Worm (Caenorhabditis elegans): ENCODE results near the gene C45H4.21.

DNA sequence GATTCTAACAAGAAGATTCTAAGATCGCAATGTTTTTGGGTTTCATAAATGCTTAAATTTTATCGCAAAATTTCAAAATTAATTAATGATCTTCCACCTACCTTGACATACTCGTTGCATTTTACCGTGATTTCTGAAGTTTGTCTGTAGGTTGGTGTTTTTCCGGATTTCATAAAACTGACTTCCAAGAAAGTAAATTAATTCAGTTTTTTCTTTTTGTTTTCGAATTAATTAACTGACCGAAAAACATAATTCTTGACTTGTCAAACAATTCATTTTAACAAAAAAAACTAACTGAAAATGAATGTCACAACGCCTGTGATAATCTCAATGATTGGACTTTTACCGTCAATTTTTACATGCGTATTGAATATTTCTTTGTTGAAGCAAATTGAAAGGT, 32.4 kb upstream of the C45H4.21 start, which contains the start of gene srbc-16:
- TF ChIP-seq unc-62 (GFP tag; optimal IDR thresholded peaks at IDR 0.05) (no peak), blmp-1 (tag; optimal IDR thresholded peaks at IDR 0.05; ENCODE audit: insufficient read depth) (no peak), alr-1 (tag; optimal IDR thresholded peaks at IDR 0.05) (no peak), R02D3.7 (tag; optimal IDR thresholded peaks at IDR 0.05) (no peak), nhr-237 (tag; optimal IDR thresholded peaks at IDR 0.05) (no peak), unc-55 (GFP tag; optimal IDR thresholded peaks at IDR 0.05) (no peak), ztf-11 (tag; optimal IDR thresholded peaks at IDR 0.05) (no peak), Y55F3AM.14 (GFP tag; optimal IDR thresholded peaks at IDR 0.05) (no peak), nhr-11 (tag; optimal IDR thresholded peaks at IDR 0.05) (no peak), snpc-4 (tag; optimal IDR thresholded peaks at IDR 0.05) (no peak), lin-11 (tag; optimal IDR thresholded peaks at IDR 0.05) (no peak), aly-2 (tag; optimal IDR thresholded peaks at IDR 0.05) (no peak), sma-3 (GFP tag; optimal IDR thresholded peaks at IDR 0.05) (no peak), mbf-1 (tag; optimal IDR thresholded peaks at IDR 0.05) (no peak)
